Worm (Caenorhabditis elegans) whole organism, mixed stage, embryonic: ENCODE data around the gene Y42H9B.3.

Experiments used
- mls-2 ChIP-seq: sonication (generic microtip); optimal IDR thresholded peaks from 2 replicates; lab custom pipeline; 2016; ENCODE audit warnings: mild to moderate bottlenecking, missing genetic modification characterization, moderate library complexity, missing compliant biosample characterization
- unc-62 ChIP-seq: fragments of 150-350 bp; optimal IDR thresholded peaks from 2 replicates; lab custom pipeline; 2014; ENCODE audit warnings: missing biosample characterization, missing genetic modification reagents, missing genetic modification characterization

- TF ChIP-seq unc-62 (GFP tag; lab: Kevin White, UChicago) (no peak), mls-2 (no peak)
Measured at ce11 chrIV:8042005-8042404, 29.8 kb upstream of the Y42H9B.3 start.
